Fruit fly (Drosophila melanogaster) whole organism, prepupa: ENCODE data around the gene elB.

ENCODE experiments used
- Hr39 ChIP-seq: fragments of 200-800 bp; sonication (Bioruptor generic); optimal IDR thresholded peaks from 2 replicates; lab custom pipeline; 2016; ENCODE audit warnings: missing biosample characterization, missing genetic modification characterization
- dac ChIP-seq: fragments of 200-800 bp; sonication (Bioruptor generic); optimal IDR thresholded peaks from 2 replicates; lab custom pipeline; 2017; ENCODE audit warnings: missing biosample characterization, mild to moderate bottlenecking, missing genetic modification characterization

- TF ChIP-seq dac (no peak), Hr39 (no peak)
These were observed 13.1 kb downstream of the elB start for dm6 chr2L:14396263-14396662.
